Fruit fly (Drosophila melanogaster) S2 (cell line): ENCODE data around the gene smo.

Source experiments
- CG8478 ChIP-seq: fragments of >200 bp; optimal IDR thresholded peaks from 2 replicates; lab custom pipeline; 2018
- CTCF ChIP-seq, 2 experiments: fragments of >200 bp; optimal IDR thresholded peaks; 2 replicates each; lab custom pipeline; 2018

smo gene

DNA sequence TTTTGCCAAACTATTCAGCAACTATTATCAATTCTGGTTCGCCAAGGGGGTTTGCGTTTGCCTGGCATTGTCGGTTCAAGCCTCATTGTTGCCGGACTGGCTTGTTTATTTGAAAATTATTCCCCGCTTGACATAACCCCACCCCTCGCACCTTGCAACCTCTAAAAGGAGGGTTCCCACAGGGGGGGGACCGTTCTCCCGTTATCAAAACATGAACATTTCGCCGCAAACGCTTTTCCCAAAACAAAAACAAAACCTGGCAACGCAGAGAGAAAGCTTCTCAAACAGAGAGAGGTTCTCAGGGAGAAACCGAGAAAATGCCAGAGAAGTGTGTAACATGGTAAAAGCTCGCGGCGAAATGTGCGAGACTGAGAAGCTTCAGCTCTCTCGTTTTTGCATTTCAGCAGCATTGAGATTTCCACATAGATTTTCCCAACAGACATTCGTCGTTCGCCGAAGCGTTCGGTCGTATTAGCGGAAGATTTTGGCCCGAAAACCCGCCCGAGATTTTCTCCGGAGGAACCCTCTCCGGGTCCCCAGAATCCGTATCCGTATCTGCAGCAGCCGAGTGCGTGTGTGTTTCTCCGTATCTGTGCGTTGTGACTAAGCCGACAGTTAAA, 32.5 kb downstream of the smo start:
- TF ChIP-seq CTCF (optimal IDR thresholded peaks at IDR 0.05; lab: Kevin White, UChicago) (no peak), CG8478 (lab: Kevin White, UChicago) (no peak)

DNA sequence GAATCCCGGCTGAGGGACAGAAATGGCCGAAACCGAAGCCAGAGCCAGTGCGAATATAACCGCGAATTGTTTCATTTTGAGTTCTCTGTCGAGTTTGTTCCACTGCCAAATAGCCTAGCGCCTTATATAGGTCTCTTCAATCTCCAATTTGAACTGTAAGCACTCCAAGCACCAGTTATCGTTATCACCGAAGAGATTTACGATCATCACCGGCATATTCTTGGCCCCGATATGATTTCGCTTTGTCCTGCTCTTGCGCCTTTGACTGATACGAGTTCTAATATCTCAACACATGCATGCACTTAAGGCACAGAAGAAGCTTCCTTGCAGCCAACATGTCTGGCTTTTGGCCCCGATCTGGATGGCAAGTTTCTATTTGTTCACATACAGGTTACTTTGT, 41.8 kb downstream of the smo start, which contains the start of gene CG11912:
TSS of gene CG11912 (minus strand) at position 101 of the 400 bp plus-strand sequence.
- TF ChIP-seq CG8478 (lab: Kevin White, UChicago) = no peak
- no peak for TF ChIP-seq CTCF (optimal IDR thresholded peaks at IDR 0.05; lab: Kevin White, UChicago)

DNA sequence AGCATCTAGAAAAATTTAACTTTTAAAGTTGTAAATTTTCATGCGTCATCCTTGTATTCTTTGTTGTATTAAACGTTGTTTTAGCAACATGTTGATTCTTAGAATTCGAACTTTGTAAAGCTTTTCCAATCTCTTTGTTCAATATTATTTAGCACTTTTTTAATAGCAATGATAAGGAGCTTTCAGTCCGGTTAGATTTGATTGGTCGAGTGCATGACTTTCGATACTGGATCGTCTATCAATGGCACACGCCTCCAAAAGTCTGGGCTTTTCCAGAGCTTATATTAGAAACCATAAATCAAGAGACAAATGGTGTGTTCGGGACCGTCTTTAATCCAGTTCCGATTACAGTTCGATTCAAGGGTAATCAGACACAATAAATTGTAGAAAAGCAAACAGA, 42.4 kb downstream of the smo start:
- no peak for TF ChIP-seq CTCF (optimal IDR thresholded peaks at IDR 0.05; lab: Kevin White, UChicago)
- no peak for TF ChIP-seq CG8478 (lab: Kevin White, UChicago)

DNA sequence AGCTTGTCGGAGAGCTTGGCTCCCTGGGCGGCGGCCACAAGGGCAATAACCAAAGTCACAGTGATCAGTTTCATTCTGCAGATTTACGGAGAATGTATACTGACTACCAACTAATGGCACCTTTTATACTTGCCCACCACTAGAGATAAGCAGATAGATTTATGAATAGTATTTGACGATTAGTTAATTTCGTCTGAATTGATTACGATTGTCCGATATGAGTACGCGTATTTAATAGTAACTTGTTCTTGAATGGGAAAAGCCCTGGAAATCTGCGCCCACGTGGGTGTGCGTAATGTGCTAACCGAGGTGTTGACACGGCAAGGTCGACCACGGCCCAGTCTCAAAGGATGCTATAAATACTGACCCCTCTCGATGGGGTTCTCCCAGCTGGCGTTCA, 43.8 kb downstream of the smo start, which contains the start of gene CG11911:
TSS of gene CG11911 (minus strand) at position 101 of the 400 bp plus-strand sequence.
- TF ChIP-seq CG8478 (lab: Kevin White, UChicago) = no peak
- no peak for TF ChIP-seq CTCF (optimal IDR thresholded peaks at IDR 0.05; lab: Kevin White, UChicago)

DNA sequence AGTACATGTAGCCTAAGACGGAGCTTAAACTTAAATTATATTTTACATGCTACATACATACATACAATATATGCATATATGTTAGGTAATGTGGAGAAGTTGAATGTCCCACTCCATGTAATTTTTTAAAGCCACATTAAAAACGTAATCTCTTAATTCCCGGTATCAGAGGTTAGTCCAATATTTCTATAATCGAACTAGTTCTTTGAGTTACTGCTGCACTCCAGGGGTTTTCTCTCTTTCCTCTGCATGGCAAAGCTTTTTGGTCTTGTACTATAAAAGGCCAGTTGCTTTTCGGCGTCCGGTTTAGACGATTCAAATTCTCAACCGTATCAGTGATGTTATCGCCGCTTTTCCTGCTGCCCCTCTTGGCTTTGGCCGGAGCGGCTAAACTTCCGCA, 44.4 kb downstream of the smo start, which contains the start of gene CG33127:
TSS of gene CG33127 (plus strand) at position 309 of the 400 bp plus-strand sequence.
- TF ChIP-seq CTCF (optimal IDR thresholded peaks at IDR 0.05; lab: Kevin White, UChicago) (no peak), CG8478 (lab: Kevin White, UChicago) (no peak)

DNA sequence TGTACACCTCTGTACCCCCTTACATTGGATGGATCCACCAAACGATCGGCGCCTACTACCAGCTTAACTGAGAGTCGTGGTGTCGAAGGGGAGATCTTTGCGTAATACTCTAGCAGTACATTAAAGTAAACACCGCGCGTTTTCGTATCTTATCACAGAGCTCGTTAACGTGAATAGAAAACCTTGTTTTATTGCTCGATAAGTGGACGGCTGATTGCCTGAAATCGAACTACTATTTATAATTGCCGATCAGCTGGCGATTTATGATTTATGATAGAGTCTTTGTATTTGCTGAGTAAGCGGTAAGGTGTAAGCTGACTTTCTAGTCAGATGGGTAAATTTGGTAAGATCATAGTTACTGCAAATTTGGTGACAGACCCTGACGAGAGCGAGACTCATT, 45.5 kb downstream of the smo start:
- TF ChIP-seq CG8478 (lab: Kevin White, UChicago) (no peak), CTCF (optimal IDR thresholded peaks at IDR 0.05; lab: Kevin White, UChicago) (no peak)

DNA sequence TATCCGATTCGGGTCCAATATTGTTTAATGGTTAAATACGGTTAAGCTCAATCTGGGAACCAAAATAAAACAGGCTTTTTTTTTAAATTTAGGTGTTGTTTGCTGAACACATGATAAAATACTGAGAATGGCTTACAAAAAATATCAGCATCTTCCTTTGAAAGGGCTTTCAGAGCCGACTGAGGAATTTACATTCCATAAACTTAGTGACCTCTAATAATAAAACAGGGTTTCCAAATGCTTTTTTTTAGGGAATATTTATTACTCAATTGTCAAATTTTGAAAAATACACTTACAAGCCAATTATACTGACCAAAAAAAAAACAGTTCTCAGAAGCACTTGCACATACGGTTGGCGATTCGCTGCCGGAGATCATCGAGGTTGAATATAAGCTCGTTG, 52.3 kb downstream of the smo start, which contains the start of gene CG43755:
TSS of gene CG43755 (minus strand) at position 101 of the 400 bp plus-strand sequence.
- no peak for TF ChIP-seq CG8478 (lab: Kevin White, UChicago)
- no peak for TF ChIP-seq CTCF (optimal IDR thresholded peaks at IDR 0.05; lab: Kevin White, UChicago)
